Worm (Caenorhabditis elegans) whole organism, L4 larva: ENCODE measurements around the gene W02H5.2.
A peak's percentile ranks its signal among the peaks of the same experiment; 100 is the strongest.

ENCODE experiments used
- F10B5.3 ChIP-seq: sonication (generic microtip); optimal IDR thresholded peaks from 2 replicates; lab custom pipeline; 2016; ENCODE audit warnings: mild to moderate bottlenecking, missing genetic modification characterization, missing compliant biosample characterization
- F37D6.2 ChIP-seq: sonication (generic microtip); optimal IDR thresholded peaks from 2 replicates; lab custom pipeline; 2016; ENCODE audit warnings: mild to moderate bottlenecking, missing genetic modification characterization, missing compliant biosample characterization
- F44E2.7 ChIP-seq: fragments of 200-800 bp; sonication (Bioruptor generic); IDR thresholded peaks from 2 replicates; pipeline ENCODE4 v2.1.2; 2022; ENCODE audit warnings: missing genetic modification characterization, missing compliant biosample characterization
- T26A8.4 ChIP-seq: fragments of 200-800 bp; sonication (Bioruptor generic); IDR thresholded peaks from 2 replicates; pipeline ENCODE4 v1.3.6; 2022; ENCODE audit warnings: missing genetic modification characterization, missing compliant biosample characterization
- Y48G9A.11 ChIP-seq: fragments of 200-800 bp; sonication (Bioruptor generic); IDR thresholded peaks from 2 replicates; pipeline ENCODE4 v1.3.6; 2022; ENCODE audit warnings: missing genetic modification reagents, missing genetic modification characterization, missing compliant biosample characterization
- ZK337.2 ChIP-seq: fragments of 200-800 bp; sonication (Bioruptor generic); IDR thresholded peaks from 2 replicates; pipeline ENCODE4 v1.3.6; 2022; ENCODE audit warnings: missing genetic modification reagents, missing genetic modification characterization, missing compliant biosample characterization
- ama-1 ChIP-seq: fragments of 150-350 bp; optimal IDR thresholded peaks from 2 replicates; lab custom pipeline; 2014; ENCODE audit warnings: inconsistent platforms, mixed read lengths
- ceh-20 ChIP-seq: fragments of 200-800 bp; sonication (Bioruptor generic); IDR thresholded peaks from 2 replicates; pipeline ENCODE4 v1.3.6; 2022; ENCODE audit warnings: missing genetic modification reagents, missing genetic modification characterization, missing compliant biosample characterization
- ceh-32 ChIP-seq: sonication (generic microtip); optimal IDR thresholded peaks from 2 replicates; lab custom pipeline; 2016; ENCODE audit warnings: mild to moderate bottlenecking, missing genetic modification characterization, missing compliant biosample characterization; ENCODE audit not compliant: poor library complexity
- ceh-44 ChIP-seq: fragments of 200-800 bp; sonication (Bioruptor generic); IDR thresholded peaks from 2 replicates; pipeline ENCODE4 v1.3.6; 2022; ENCODE audit warnings: missing genetic modification reagents, missing genetic modification characterization, missing compliant biosample characterization
- ces-1 ChIP-seq: fragments of 150-350 bp; sonication (generic microtip); optimal IDR thresholded peaks from 4 replicates; lab custom pipeline; 2014; ENCODE audit warnings: missing biosample characterization, missing genetic modification reagents, missing genetic modification characterization
- ctbp-1 ChIP-seq: fragments of 200-800 bp; sonication (Bioruptor generic); IDR thresholded peaks from 2 replicates; pipeline ENCODE4 v1.3.6; 2022; ENCODE audit warnings: missing genetic modification reagents, missing genetic modification characterization, missing compliant biosample characterization
- daf-16 ChIP-seq, 3 experiments: sonication (generic microtip); optimal IDR thresholded peaks; 2 replicates each; lab custom pipeline; 2016 to 2017; ENCODE audit warnings: missing genetic modification characterization in 3 of 3, missing genetic modification reagents in 3 of 3, mild to moderate bottlenecking in 2 of 3, missing compliant biosample characterization in 2 of 3, missing biosample characterization in 1 of 3, moderate library complexity in 1 of 3
- dpl-1 ChIP-seq: fragments of 150-350 bp; optimal IDR thresholded peaks from 2 replicates; lab custom pipeline; 2014; ENCODE audit warnings: missing biosample characterization, missing genetic modification reagents, missing genetic modification characterization
- duxl-1 ChIP-seq: sonication (generic microtip); optimal IDR thresholded peaks from 2 replicates; lab custom pipeline; 2016; ENCODE audit warnings: mild to moderate bottlenecking, missing genetic modification characterization, moderate library complexity, missing compliant biosample characterization; ENCODE audit not compliant: poor library complexity
- egl-27 ChIP-seq: sonication (generic microtip); optimal IDR thresholded peaks from 3 replicates; lab custom pipeline; 2017; ENCODE audit warnings: missing biosample characterization, missing genetic modification reagents, missing genetic modification characterization
- egl-43 ChIP-seq: fragments of 200-800 bp; sonication (Bioruptor generic); IDR thresholded peaks from 2 replicates; pipeline ENCODE4 v1.3.6; 2022; ENCODE audit warnings: missing genetic modification reagents, missing genetic modification characterization, missing compliant biosample characterization
- fkh-10 ChIP-seq: fragments of 150-350 bp; optimal IDR thresholded peaks from 2 replicates; lab custom pipeline; 2014; ENCODE audit warnings: missing biosample characterization, missing genetic modification reagents, missing genetic modification characterization
- fos-1 ChIP-seq: fragments of 150-350 bp; optimal IDR thresholded peaks from 2 replicates; lab custom pipeline; 2014; ENCODE audit warnings: missing biosample characterization, missing genetic modification characterization
- gei-8 ChIP-seq: fragments of 200-800 bp; sonication (Bioruptor generic); optimal IDR thresholded peaks from 2 replicates; lab custom pipeline; 2018; ENCODE audit warnings: mild to moderate bottlenecking, missing genetic modification characterization, missing compliant biosample characterization
- hmg-1.1 ChIP-seq: fragments of 200-800 bp; sonication (Bioruptor generic); IDR thresholded peaks from 2 replicates; pipeline ENCODE4 v1.3.6; 2022; ENCODE audit warnings: missing genetic modification reagents, missing genetic modification characterization, missing compliant biosample characterization
- lin-13 ChIP-seq: fragments of 150-350 bp; optimal IDR thresholded peaks from 2 replicates; lab custom pipeline; 2014; ENCODE audit warnings: missing biosample characterization, missing genetic modification reagents, missing genetic modification characterization
- lin-15B ChIP-seq: fragments of 150-350 bp; sonication (generic microtip); optimal IDR thresholded peaks from 3 replicates; lab custom pipeline; 2014; ENCODE audit warnings: missing biosample characterization, missing genetic modification characterization
- lin-29 ChIP-seq: fragments of 200-800 bp; sonication (Bioruptor generic); IDR thresholded peaks from 2 replicates; pipeline ENCODE4 v1.3.6; 2022; ENCODE audit warnings: missing genetic modification reagents, missing genetic modification characterization, missing compliant biosample characterization
- madf-5 ChIP-seq, 2 experiments: fragments of 200-800 bp; sonication (Bioruptor generic); IDR thresholded peaks; 2 replicates each; pipeline ENCODE4 v1.3.6; 2022; ENCODE audit warnings: missing compliant biosample characterization in 2 of 2, missing genetic modification characterization in 2 of 2
- madf-9 ChIP-seq: fragments of 200-800 bp; sonication (Bioruptor generic); conservative IDR thresholded peaks from 2 replicates; pipeline ENCODE4 v1.3.6; 2022; ENCODE audit warnings: missing genetic modification reagents, missing genetic modification characterization, missing compliant biosample characterization
- mdt-29 ChIP-seq: fragments of 200-800 bp; sonication (Bioruptor generic); IDR thresholded peaks from 2 replicates; pipeline ENCODE4 v1.3.6; 2022; ENCODE audit warnings: missing genetic modification reagents, missing genetic modification characterization, missing compliant biosample characterization
- mep-1 ChIP-seq: fragments of 150-350 bp; sonication (generic microtip); optimal IDR thresholded peaks from 3 replicates; lab custom pipeline; 2014; ENCODE audit warnings: missing biosample characterization, missing genetic modification characterization
- mes-2 ChIP-seq: sonication (generic microtip); optimal IDR thresholded peaks from 2 replicates; lab custom pipeline; 2016; ENCODE audit warnings: missing genotype, mild to moderate bottlenecking, missing genetic modification characterization, missing compliant biosample characterization; ENCODE audit not compliant: poor library complexity, severe bottlenecking
- mxl-2 ChIP-seq: fragments of 200-800 bp; sonication (Bioruptor generic); conservative IDR thresholded peaks from 2 replicates; pipeline ENCODE4 v1.3.6; 2022; ENCODE audit warnings: missing genetic modification reagents, missing genetic modification characterization, missing compliant biosample characterization
- nhr-10 ChIP-seq: fragments of 150-350 bp; optimal IDR thresholded peaks from 2 replicates; lab custom pipeline; 2014; ENCODE audit warnings: missing biosample characterization, missing genetic modification characterization
- nhr-11 ChIP-seq: fragments of 150-350 bp; optimal IDR thresholded peaks from 2 replicates; lab custom pipeline; 2014; ENCODE audit warnings: missing biosample characterization, missing genetic modification characterization
- nhr-237 ChIP-seq: sonication (generic microtip); optimal IDR thresholded peaks from 2 replicates; lab custom pipeline; 2017; ENCODE audit warnings: missing biosample characterization, missing genetic modification characterization
- nhr-25 ChIP-seq: sonication (generic microtip); optimal IDR thresholded peaks from 2 replicates; lab custom pipeline; 2017; ENCODE audit warnings: missing genetic modification characterization, mild to moderate bottlenecking, missing compliant biosample characterization, antibody characterized with exemption, moderate library complexity, borderline replicate concordance; ENCODE audit not compliant: insufficient read depth
- nhr-28 ChIP-seq: fragments of 150-350 bp; optimal IDR thresholded peaks from 2 replicates; lab custom pipeline; 2014; ENCODE audit warnings: missing biosample characterization, missing genetic modification characterization
- nhr-76 ChIP-seq: fragments of 150-350 bp; optimal IDR thresholded peaks from 2 replicates; lab custom pipeline; 2014; ENCODE audit warnings: missing biosample characterization, missing genetic modification characterization
- nhr-77 ChIP-seq: fragments of 150-350 bp; optimal IDR thresholded peaks from 2 replicates; lab custom pipeline; 2014; ENCODE audit warnings: missing biosample characterization, missing genetic modification characterization
- pha-4 ChIP-seq, 2 experiments: fragments of 150-350 bp in 1 of 2; fragments of 200-800 bp in 1 of 2; sonication (Bioruptor generic) in 1 of 2; IDR thresholded peaks in 1 of 2; optimal IDR thresholded peaks in 1 of 2; 2 replicates each; pipeline versions ENCODE4 v1.3.6 to Lab custom; 2014 to 2022; ENCODE audit warnings: missing genetic modification characterization in 2 of 2, missing genetic modification reagents in 2 of 2, missing biosample characterization in 1 of 2, missing compliant biosample characterization in 1 of 2
- pqm-1 ChIP-seq: sonication (generic microtip); optimal IDR thresholded peaks from 2 replicates; lab custom pipeline; 2017; ENCODE audit warnings: missing biosample characterization, missing genetic modification characterization
- snpc-4 ChIP-seq: fragments of 150-350 bp; optimal IDR thresholded peaks from 2 replicates; lab custom pipeline; 2014; ENCODE audit warnings: missing biosample characterization, missing genetic modification characterization
- spr-1 ChIP-seq: sonication (generic microtip); optimal IDR thresholded peaks from 2 replicates; lab custom pipeline; 2016; ENCODE audit warnings: mild to moderate bottlenecking, missing genetic modification characterization, missing compliant biosample characterization
- unc-62 ChIP-seq, 3 experiments: fragments of 150-350 bp in 1 of 3; sonication (generic microtip); optimal IDR thresholded peaks in 2 of 3; peaks in 1 of 3; 1 replicate in 1 of 3; 2 replicates in 2 of 3; lab custom pipeline; 2014 to 2017; ENCODE audit warnings: missing biosample characterization in 3 of 3, missing genetic modification characterization in 3 of 3, missing genetic modification reagents in 3 of 3, missing genotype in 1 of 3
- zip-11 ChIP-seq: fragments of 200-800 bp; sonication (Bioruptor generic); IDR thresholded peaks from 2 replicates; pipeline ENCODE4 v1.3.6; 2022; ENCODE audit warnings: missing genetic modification characterization, missing compliant biosample characterization
- ztf-11 ChIP-seq: fragments of 150-350 bp; optimal IDR thresholded peaks from 2 replicates; lab custom pipeline; 2014; ENCODE audit warnings: missing biosample characterization, missing genetic modification characterization

W02H5.2 gene

DNA sequence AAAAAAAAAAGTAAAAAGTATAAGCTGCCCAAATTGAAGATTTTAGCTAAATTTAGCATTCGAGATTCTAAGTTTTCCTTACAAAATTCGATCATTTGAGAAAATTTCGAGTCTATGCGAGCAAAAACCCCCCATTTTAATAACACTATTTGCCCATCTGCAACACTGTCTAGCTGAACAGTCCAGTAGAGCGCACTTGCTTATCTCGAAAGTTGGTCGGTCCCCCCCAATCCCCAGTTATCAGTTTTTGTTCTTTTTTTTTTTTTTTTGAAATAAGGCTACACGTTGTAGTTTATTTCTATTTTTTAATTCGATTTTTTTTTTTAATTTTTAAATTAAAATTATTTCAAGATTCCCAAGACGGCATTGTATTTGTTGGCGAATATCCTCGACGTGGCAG, 18.5 kb downstream of the W02H5.2 start (continued):
- no peak for TF ChIP-seq pha-4 (GFP tag; IDR thresholded peaks at IDR 0.05; lab: Robert Waterston, UW)
- no peak for TF ChIP-seq pha-4 (tag; optimal IDR thresholded peaks at IDR 0.05; lab: Kevin White, UChicago)

DNA sequence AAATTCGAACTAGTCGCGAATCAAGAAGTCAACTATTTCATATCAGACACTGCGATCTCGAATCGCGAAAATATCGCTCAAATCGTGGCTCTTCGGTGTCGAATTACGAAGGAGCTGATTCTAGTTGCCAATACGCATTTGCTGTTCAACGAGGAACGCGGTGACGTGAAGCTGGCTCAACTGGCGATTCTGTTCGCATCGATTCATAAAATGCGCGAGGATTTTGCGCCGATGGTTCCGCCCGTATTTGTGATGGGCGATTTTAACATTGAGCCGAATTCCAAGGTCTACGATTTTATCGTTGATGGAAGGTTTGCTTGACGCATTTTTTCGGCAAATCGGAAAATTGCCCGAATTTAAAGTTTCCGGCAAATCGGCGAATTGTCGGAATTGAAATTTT, 21.3 kb downstream of the W02H5.2 start:
- TF ChIP-seq unc-62 (GFP tag; optimal IDR thresholded peaks at IDR 0.05 in 1 of 2; lab: Kevin White, UChicago) (peak in 1 of 2 experiments; percentile 93), unc-62 (tag; optimal IDR thresholded peaks at IDR 0.05; lab: Kevin White, UChicago) (no peak), daf-16 (GFP tag; optimal IDR thresholded peaks at IDR 0.05; lab: Kevin White, UChicago) (no peak), daf-16 (tag; optimal IDR thresholded peaks at IDR 0.05; lab: Kevin White, UChicago) (no peak), madf-9 (GFP tag; lab: Robert Waterston, UW) (no peak)
- TF ChIP-seq, all 104 proteins: peak for 1

DNA sequence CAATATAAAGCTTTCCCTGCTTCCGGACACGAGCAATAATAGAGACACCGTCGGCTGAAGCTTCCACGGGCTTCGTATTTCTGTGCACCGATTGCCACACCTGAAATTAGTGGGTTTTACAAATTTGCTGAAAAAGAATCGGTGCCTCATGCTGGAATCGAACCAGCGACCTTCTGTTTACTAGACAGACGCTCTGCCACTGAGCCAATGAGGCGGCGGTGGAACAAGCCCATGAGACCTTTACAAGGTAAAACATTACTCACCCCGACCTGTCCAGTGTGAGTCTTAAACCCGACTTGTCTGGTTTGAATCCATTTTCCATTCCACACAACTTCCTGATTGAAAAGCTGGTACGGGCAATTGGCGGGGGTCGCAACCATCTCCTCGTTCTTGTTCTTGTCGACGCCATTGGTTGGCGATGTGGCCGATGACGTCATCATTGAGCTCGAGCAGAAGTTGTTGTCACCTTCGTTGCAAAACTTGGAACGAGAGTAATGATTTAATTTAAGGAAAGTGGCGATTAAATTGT, 25.5 kb downstream of the W02H5.2 start, which contains the start of gene ndx-2:
Gene ndx-2 (minus strand): TSS at position 479 of the 529 bp plus-strand sequence.
- no peak for TF ChIP-seq zip-11
- peak; percentile 90 for TF ChIP-seq egl-43 (GFP tag; lab: Robert Waterston, UW)
- TF ChIP-seq dpl-1: no peak
- TF ChIP-seq nhr-76 (tag; lab: Kevin White, UChicago): no peak
- peak; percentile 70 for TF ChIP-seq mes-2 (tag; lab: Kevin White, UChicago)
- 0 out of 2 replicates have a peak, but pooled peaks have one; percentile 25 for TF ChIP-seq mdt-29 (GFP tag; lab: Robert Waterston, UW)
- TF ChIP-seq madf-5 (GFP tag; IDR thresholded peaks at IDR 0.05; lab: Robert Waterston, UW): peak; percentile 51 to 83; a peak in 3 of 4 replicates
- TF ChIP-seq T26A8.4 (GFP tag; lab: Robert Waterston, UW): peak; percentile 48
- no peak for TF ChIP-seq ces-1
- TF ChIP-seq duxl-1 (tag; lab: Kevin White, UChicago): no peak
- TF ChIP-seq F37D6.2 (tag; lab: Kevin White, UChicago): no peak
- TF ChIP-seq mep-1 (tag; lab: Kevin White, UChicago): no peak
- TF ChIP-seq lin-29 (GFP tag; lab: Robert Waterston, UW): no peak
- no peak for TF ChIP-seq ceh-44 (GFP tag; lab: Robert Waterston, UW)
- TF ChIP-seq ztf-11 (tag; lab: Kevin White, UChicago): no peak
- no peak for TF ChIP-seq snpc-4 (tag; lab: Kevin White, UChicago)
- no peak for TF ChIP-seq nhr-10 (tag; lab: Kevin White, UChicago)
- peak; percentile 78 for TF ChIP-seq lin-13 (GFP tag; lab: Kevin White, UChicago)
- no peak for TF ChIP-seq fkh-10 (GFP tag; lab: Kevin White, UChicago)
- no peak for TF ChIP-seq egl-27
- TF ChIP-seq fos-1 (tag; lab: Kevin White, UChicago): no peak
- no peak for TF ChIP-seq pqm-1 (tag; lab: Kevin White, UChicago)
- peak; percentile 66 for TF ChIP-seq ctbp-1 (GFP tag; lab: Robert Waterston, UW)
- TF ChIP-seq gei-8 (GFP tag; lab: Kevin White, UChicago): no peak
- peak; percentile 69; the same call in 1 of the 2 replicates for TF ChIP-seq F44E2.7
- no peak for TF ChIP-seq ZK337.2
- TF ChIP-seq Y48G9A.11 (GFP tag; lab: Robert Waterston, UW): peak; percentile 72
- TF ChIP-seq lin-15B: no peak
- no peak for TF ChIP-seq ceh-20 (GFP tag; lab: Robert Waterston, UW)
- TF ChIP-seq mxl-2: 0 out of 2 replicates have a peak, but pooled peaks have one; percentile 20
- TF ChIP-seq nhr-11 (tag; lab: Kevin White, UChicago): no peak
- TF ChIP-seq nhr-28 (tag; lab: Kevin White, UChicago): no peak
- no peak for TF ChIP-seq ceh-32 (tag; lab: Kevin White, UChicago)
- no peak for TF ChIP-seq nhr-237 (tag; lab: Kevin White, UChicago)
- TF ChIP-seq nhr-77: no peak
- peak; percentile 85 for TF ChIP-seq pha-4 (GFP tag; IDR thresholded peaks at IDR 0.05; lab: Robert Waterston, UW)
- TF ChIP-seq pha-4 (tag; optimal IDR thresholded peaks at IDR 0.05; lab: Kevin White, UChicago): no peak
- no peak for TF ChIP-seq unc-62 (GFP tag; optimal IDR thresholded peaks at IDR 0.05 in 1 of 2; lab: Kevin White, UChicago)
- TF ChIP-seq unc-62 (tag; optimal IDR thresholded peaks at IDR 0.05; lab: Kevin White, UChicago): no peak
- TF ChIP-seq nhr-25 (tag; lab: Kevin White, UChicago): no peak
- TF ChIP-seq spr-1: no peak
- TF ChIP-seq F10B5.3 (tag; lab: Kevin White, UChicago): no peak
- no peak for TF ChIP-seq hmg-1.1
- TF ChIP-seq ama-1 (lab: Kevin White, UChicago): no peak
